Worm (Caenorhabditis elegans): ENCODE data around the gene F59E11.6.

The F59E11.6 gene

DNA sequence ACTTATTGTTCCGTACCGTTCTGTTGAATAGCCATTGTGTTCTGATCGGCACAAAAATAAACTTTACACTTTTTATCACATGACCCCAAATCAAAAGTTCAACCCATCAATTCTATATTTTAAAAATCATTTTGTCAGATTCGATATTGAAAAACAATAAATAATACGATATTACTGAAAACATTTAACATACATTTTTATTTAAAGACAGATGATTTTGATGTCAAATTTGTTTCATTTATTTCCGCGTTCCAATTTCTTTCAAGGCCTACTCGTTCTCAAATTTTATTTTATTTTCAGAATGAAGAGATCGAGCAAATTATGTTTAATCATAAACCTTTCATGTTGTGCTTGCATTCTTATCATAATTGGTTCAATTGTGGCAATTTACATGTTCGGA, 3.2 kb downstream of the F59E11.6 start, which contains the start of gene F59E11.5:
TSS of gene F59E11.5 (plus strand) at position 301 of the 400 bp plus-strand sequence.
- no peak for TF ChIP-seq F13C5.2 (tag; optimal IDR thresholded peaks at IDR 0.05)
- no peak for TF ChIP-seq ceh-36 (tag; optimal IDR thresholded peaks at IDR 0.05)
- no peak for TF ChIP-seq ets-7 (tag; optimal IDR thresholded peaks at IDR 0.05)
- no peak for TF ChIP-seq tbx-11 (GFP tag; IDR thresholded peaks at IDR 0.05)
- TF ChIP-seq tbx-37 (GFP tag; conservative IDR thresholded peaks at IDR 0.05) = no peak
- no peak for TF ChIP-seq ceh-13 (GFP tag; optimal IDR thresholded peaks at IDR 0.05)
- no peak for TF ChIP-seq tra-4 (tag; optimal IDR thresholded peaks at IDR 0.05)
- no peak for TF ChIP-seq aly-1 (tag; optimal IDR thresholded peaks at IDR 0.05)
- no peak for TF ChIP-seq pes-1 (GFP tag; IDR thresholded peaks at IDR 0.05)
- no peak for TF ChIP-seq hmg-4 (GFP tag; optimal IDR thresholded peaks at IDR 0.05)
- TF ChIP-seq ama-1 (optimal IDR thresholded peaks at IDR 0.05) = no peak
- no peak for TF ChIP-seq B0310.2 (tag; optimal IDR thresholded peaks at IDR 0.05)
- no peak for TF ChIP-seq hmbx-1 (tag; optimal IDR thresholded peaks at IDR 0.05)
- TF ChIP-seq scrt-1 (GFP tag; IDR thresholded peaks at IDR 0.05) = no peak
- no peak for TF ChIP-seq flt-1 (GFP tag; IDR thresholded peaks at IDR 0.05)
- TF ChIP-seq sea-1 (GFP tag; conservative IDR thresholded peaks at IDR 0.05) = no peak
- no peak for TF ChIP-seq hnd-1 (tag; optimal IDR thresholded peaks at IDR 0.05)

ce11 chrV:9001175-9001574, 9.6 kb downstream of the F59E11.6 start, which contains the start of gene F59E11.2:
Gene F59E11.2 (plus strand): TSS chrV:9001475.
- TF ChIP-seq ceh-13 (GFP tag; optimal IDR thresholded peaks at IDR 0.05) (no peak), tra-4 (tag; optimal IDR thresholded peaks at IDR 0.05) (no peak), ama-1 (optimal IDR thresholded peaks at IDR 0.05) (no peak), flt-1 (GFP tag; IDR thresholded peaks at IDR 0.05) (no peak), hmg-4 (GFP tag; optimal IDR thresholded peaks at IDR 0.05) (no peak), pes-1 (GFP tag; IDR thresholded peaks at IDR 0.05) (no peak), F13C5.2 (tag; optimal IDR thresholded peaks at IDR 0.05) (no peak), B0310.2 (tag; optimal IDR thresholded peaks at IDR 0.05) (no peak), hnd-1 (tag; optimal IDR thresholded peaks at IDR 0.05) (no peak), hmbx-1 (tag; optimal IDR thresholded peaks at IDR 0.05) (no peak), tbx-11 (GFP tag; IDR thresholded peaks at IDR 0.05) (no peak), sea-1 (GFP tag; conservative IDR thresholded peaks at IDR 0.05) (no peak), scrt-1 (GFP tag; IDR thresholded peaks at IDR 0.05) (no peak), aly-1 (tag; optimal IDR thresholded peaks at IDR 0.05) (no peak), tbx-37 (GFP tag; conservative IDR thresholded peaks at IDR 0.05) (no peak), ceh-36 (tag; optimal IDR thresholded peaks at IDR 0.05) (no peak), ets-7 (tag; optimal IDR thresholded peaks at IDR 0.05) (no peak)

DNA sequence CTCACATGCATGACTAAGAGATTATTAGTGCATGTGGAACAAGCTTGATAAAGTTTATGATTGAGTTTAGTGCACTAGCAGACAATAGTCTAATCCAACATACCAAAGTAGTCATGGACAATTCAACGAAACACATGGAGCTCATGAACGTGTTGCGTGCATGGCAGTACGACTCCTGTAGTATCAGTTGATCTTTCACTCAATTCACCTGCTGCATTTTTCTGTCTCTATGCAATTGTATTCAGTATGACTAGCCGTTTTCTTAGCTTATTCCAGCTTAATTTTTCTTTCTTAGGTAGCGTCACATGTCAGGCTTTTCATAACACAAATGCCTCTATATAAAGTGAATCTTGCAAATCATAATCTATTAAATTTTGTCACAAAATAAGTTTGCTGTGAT, 11.7 kb downstream of the F59E11.6 start, which contains the start of gene srx-1:
TSS of gene srx-1 (plus strand) at position 382 of the 400 bp plus-strand sequence.
- TF ChIP-seq aly-1 (tag; optimal IDR thresholded peaks at IDR 0.05) (no peak), flt-1 (GFP tag; IDR thresholded peaks at IDR 0.05) (no peak), sea-1 (GFP tag; conservative IDR thresholded peaks at IDR 0.05) (no peak), scrt-1 (GFP tag; IDR thresholded peaks at IDR 0.05) (no peak), ets-7 (tag; optimal IDR thresholded peaks at IDR 0.05) (no peak), tbx-37 (GFP tag; conservative IDR thresholded peaks at IDR 0.05) (no peak), B0310.2 (tag; optimal IDR thresholded peaks at IDR 0.05) (no peak), tbx-11 (GFP tag; IDR thresholded peaks at IDR 0.05) (no peak), hnd-1 (tag; optimal IDR thresholded peaks at IDR 0.05) (no peak), ceh-36 (tag; optimal IDR thresholded peaks at IDR 0.05) (no peak), hmg-4 (GFP tag; optimal IDR thresholded peaks at IDR 0.05) (no peak), ceh-13 (GFP tag; optimal IDR thresholded peaks at IDR 0.05) (no peak), pes-1 (GFP tag; IDR thresholded peaks at IDR 0.05) (no peak)

DNA sequence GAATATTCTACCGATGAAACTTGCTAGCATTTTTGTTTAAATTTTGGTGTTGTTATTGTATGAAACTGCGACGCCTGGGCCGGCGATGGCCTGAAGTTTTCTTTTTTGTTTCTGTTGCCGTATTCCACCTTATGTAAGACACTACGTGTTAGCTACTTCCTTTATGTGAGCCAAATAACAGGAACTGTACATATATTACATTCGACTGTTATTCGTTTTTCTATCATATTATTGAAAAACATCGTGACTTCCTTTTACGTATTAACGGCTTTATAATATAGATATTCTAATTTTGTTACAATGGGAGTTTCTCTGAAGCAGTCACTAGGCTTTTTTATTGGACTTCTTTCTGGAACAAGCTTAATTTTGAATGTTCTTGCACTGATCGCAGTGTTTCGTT, 13.7 kb downstream of the F59E11.6 start, which contains the start of gene srx-3:
TSS of gene srx-3 (plus strand) at position 301 of the 400 bp plus-strand sequence.
- no peak for TF ChIP-seq ceh-13 (GFP tag; optimal IDR thresholded peaks at IDR 0.05)
- no peak for TF ChIP-seq tbx-11 (GFP tag; IDR thresholded peaks at IDR 0.05)
- TF ChIP-seq tra-4 (tag; optimal IDR thresholded peaks at IDR 0.05) = no peak
- no peak for TF ChIP-seq flt-1 (GFP tag; IDR thresholded peaks at IDR 0.05)
- TF ChIP-seq aly-1 (tag; optimal IDR thresholded peaks at IDR 0.05) = no peak
- TF ChIP-seq ets-7 (tag; optimal IDR thresholded peaks at IDR 0.05) = no peak
- TF ChIP-seq F13C5.2 (tag; optimal IDR thresholded peaks at IDR 0.05) = no peak
- TF ChIP-seq ceh-36 (tag; optimal IDR thresholded peaks at IDR 0.05) = no peak
- no peak for TF ChIP-seq hmbx-1 (tag; optimal IDR thresholded peaks at IDR 0.05)
- TF ChIP-seq sea-1 (GFP tag; conservative IDR thresholded peaks at IDR 0.05) = no peak
- no peak for TF ChIP-seq pes-1 (GFP tag; IDR thresholded peaks at IDR 0.05)
- no peak for TF ChIP-seq B0310.2 (tag; optimal IDR thresholded peaks at IDR 0.05)
- TF ChIP-seq scrt-1 (GFP tag; IDR thresholded peaks at IDR 0.05) = no peak
- TF ChIP-seq ama-1 (optimal IDR thresholded peaks at IDR 0.05) = no peak
- TF ChIP-seq hnd-1 (tag; optimal IDR thresholded peaks at IDR 0.05) = no peak

ce11 chrV:9009175-9009574, 17.6 kb downstream of the F59E11.6 start, which contains the start of gene srx-2:
Gene srx-2 (plus strand): TSS chrV:9009475.
- no peak for TF ChIP-seq tbx-37 (GFP tag; conservative IDR thresholded peaks at IDR 0.05)
- TF ChIP-seq ama-1 (optimal IDR thresholded peaks at IDR 0.05) = no peak

DNA sequence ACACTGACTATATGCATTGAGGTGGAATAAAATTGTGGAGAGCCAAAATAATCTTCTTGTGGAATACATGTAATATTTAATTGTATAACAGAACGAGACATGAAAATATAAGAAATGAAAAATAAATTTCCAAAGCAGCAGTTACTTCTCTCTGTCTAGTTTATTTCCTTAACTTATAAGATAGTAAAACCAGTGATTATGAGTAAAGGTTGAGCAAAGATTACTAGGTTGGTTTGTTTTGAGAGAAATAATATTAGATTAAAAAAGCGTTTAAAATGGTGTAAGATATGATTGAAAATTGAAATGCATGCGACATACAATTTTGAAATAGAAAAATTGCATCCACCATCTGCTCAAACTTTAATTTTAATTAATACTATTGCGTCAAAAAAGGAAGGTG, 22.2 kb downstream of the F59E11.6 start, which contains the start of gene srh-201:
TSS of gene srh-201 (minus strand) at position 101 of the 400 bp plus-strand sequence.
- TF ChIP-seq aly-1 (tag; optimal IDR thresholded peaks at IDR 0.05) (no peak), scrt-1 (GFP tag; IDR thresholded peaks at IDR 0.05) (no peak), hmbx-1 (tag; optimal IDR thresholded peaks at IDR 0.05) (no peak), ets-7 (tag; optimal IDR thresholded peaks at IDR 0.05) (no peak), flt-1 (GFP tag; IDR thresholded peaks at IDR 0.05) (no peak), ama-1 (optimal IDR thresholded peaks at IDR 0.05) (no peak), sea-1 (GFP tag; conservative IDR thresholded peaks at IDR 0.05) (no peak), F13C5.2 (tag; optimal IDR thresholded peaks at IDR 0.05) (no peak), hnd-1 (tag; optimal IDR thresholded peaks at IDR 0.05) (no peak), ceh-13 (GFP tag; optimal IDR thresholded peaks at IDR 0.05) (no peak), tbx-11 (GFP tag; IDR thresholded peaks at IDR 0.05) (no peak), pes-1 (GFP tag; IDR thresholded peaks at IDR 0.05) (no peak), tbx-37 (GFP tag; conservative IDR thresholded peaks at IDR 0.05) (no peak), hmg-4 (GFP tag; optimal IDR thresholded peaks at IDR 0.05) (no peak), tra-4 (tag; optimal IDR thresholded peaks at IDR 0.05) (no peak), B0310.2 (tag; optimal IDR thresholded peaks at IDR 0.05) (no peak), ceh-36 (tag; optimal IDR thresholded peaks at IDR 0.05) (no peak)

- no peak for TF ChIP-seq ama-1 (optimal IDR thresholded peaks at IDR 0.05)
- no peak for TF ChIP-seq tbx-11 (GFP tag; IDR thresholded peaks at IDR 0.05)
- no peak for TF ChIP-seq scrt-1 (GFP tag; IDR thresholded peaks at IDR 0.05)
- TF ChIP-seq aly-1 (tag; optimal IDR thresholded peaks at IDR 0.05) = no peak
- no peak for TF ChIP-seq ceh-13 (GFP tag; optimal IDR thresholded peaks at IDR 0.05)
- TF ChIP-seq tbx-37 (GFP tag; conservative IDR thresholded peaks at IDR 0.05) = no peak
- no peak for TF ChIP-seq F13C5.2 (tag; optimal IDR thresholded peaks at IDR 0.05)
- no peak for TF ChIP-seq tra-4 (tag; optimal IDR thresholded peaks at IDR 0.05)
- TF ChIP-seq pes-1 (GFP tag; IDR thresholded peaks at IDR 0.05) = no peak
- TF ChIP-seq hmg-4 (GFP tag; optimal IDR thresholded peaks at IDR 0.05) = no peak
- no peak for TF ChIP-seq sea-1 (GFP tag; conservative IDR thresholded peaks at IDR 0.05)
- TF ChIP-seq B0310.2 (tag; optimal IDR thresholded peaks at IDR 0.05) = no peak
Observed at ce11 chrV:9015540-9015939, 24.0 kb downstream of the F59E11.6 start, which contains the start of gene srt-18. Gene srt-18 (minus strand): TSS chrV:9015640.

Measured in whole organism, early embryonic.